Worm (Caenorhabditis elegans) whole organism, early embryonic: Measurements from ENCODE around the gene F38E1.3.
A peak's percentile ranks its signal among the peaks of the same experiment; 100 is the strongest.
"Not testable (repeated sequence)": the region's sequence is repeated elsewhere in the genome, so short reads cannot be mapped to it uniquely, and the experiment has no call there.

ENCODE experiments used
- B0310.2 ChIP-seq: sonication (generic microtip); optimal IDR thresholded peaks from 2 replicates; lab custom pipeline; 2016; ENCODE audit warnings: mild to moderate bottlenecking, missing genetic modification characterization, missing compliant biosample characterization
- F13C5.2 ChIP-seq: sonication (generic microtip); optimal IDR thresholded peaks from 2 replicates; lab custom pipeline; 2017; ENCODE audit warnings: mild to moderate bottlenecking, missing genetic modification characterization, inconsistent platforms, missing compliant biosample characterization
- aly-1 ChIP-seq: sonication (generic microtip); optimal IDR thresholded peaks from 2 replicates; lab custom pipeline; 2016; ENCODE audit warnings: missing genetic modification characterization, missing compliant biosample characterization
- ama-1 ChIP-seq: fragments of 150-350 bp; optimal IDR thresholded peaks from 2 replicates; lab custom pipeline; 2014
- ceh-13 ChIP-seq: fragments of 200-800 bp; sonication (Bioruptor generic); optimal IDR thresholded peaks from 2 replicates; lab custom pipeline; 2018; ENCODE audit warnings: mild to moderate bottlenecking, missing genetic modification characterization, missing compliant biosample characterization
- ceh-36 ChIP-seq: sonication (generic microtip); optimal IDR thresholded peaks from 2 replicates; lab custom pipeline; 2016; ENCODE audit warnings: missing genetic modification characterization, inconsistent platforms, missing compliant biosample characterization
- ets-7 ChIP-seq: sonication (generic microtip); optimal IDR thresholded peaks from 2 replicates; lab custom pipeline; 2016; ENCODE audit warnings: missing genotype, missing genetic modification characterization, missing compliant biosample characterization
- flt-1 ChIP-seq: fragments of 200-800 bp; sonication (Bioruptor generic); IDR thresholded peaks from 2 replicates; pipeline ENCODE4 v1.3.6; 2022; ENCODE audit warnings: missing genetic modification characterization, missing compliant biosample characterization
- hmbx-1 ChIP-seq: sonication (generic microtip); optimal IDR thresholded peaks from 2 replicates; lab custom pipeline; 2016; ENCODE audit warnings: mild to moderate bottlenecking, missing genetic modification characterization, missing compliant biosample characterization
- hmg-4 ChIP-seq: fragments of 200-800 bp; sonication (Bioruptor generic); optimal IDR thresholded peaks from 2 replicates; lab custom pipeline; 2018; ENCODE audit warnings: mild to moderate bottlenecking, missing genetic modification characterization, missing compliant biosample characterization
- hnd-1 ChIP-seq: sonication (generic microtip); optimal IDR thresholded peaks from 2 replicates; lab custom pipeline; 2016; ENCODE audit warnings: missing genetic modification characterization, missing compliant biosample characterization
- pes-1 ChIP-seq: fragments of 200-800 bp; sonication (Bioruptor generic); IDR thresholded peaks from 2 replicates; pipeline ENCODE4 v1.3.6; 2022; ENCODE audit warnings: missing genetic modification reagents, missing genetic modification characterization, missing compliant biosample characterization
- scrt-1 ChIP-seq: fragments of 200-800 bp; sonication (Bioruptor generic); IDR thresholded peaks from 2 replicates; pipeline ENCODE4 v1.3.6; 2022; ENCODE audit warnings: missing genetic modification characterization, missing compliant biosample characterization
- sea-1 ChIP-seq: fragments of 200-800 bp; sonication (Bioruptor generic); conservative IDR thresholded peaks from 2 replicates; pipeline ENCODE4 v1.3.6; 2022; ENCODE audit warnings: missing genetic modification characterization, missing compliant biosample characterization
- tbx-11 ChIP-seq: fragments of 200-800 bp; sonication (Bioruptor generic); IDR thresholded peaks from 2 replicates; pipeline ENCODE4 v1.3.6; 2022; ENCODE audit warnings: missing genetic modification characterization, missing compliant biosample characterization
- tbx-37 ChIP-seq: fragments of 200-800 bp; sonication (Bioruptor generic); conservative IDR thresholded peaks from 2 replicates; pipeline ENCODE4 v1.3.6; 2022; ENCODE audit warnings: missing genetic modification reagents, missing genetic modification characterization, missing compliant biosample characterization
- tra-4 ChIP-seq: sonication (generic microtip); optimal IDR thresholded peaks from 2 replicates; lab custom pipeline; 2017; ENCODE audit warnings: missing genetic modification characterization, missing compliant biosample characterization

F38E1.3 gene

ce11 chrV:8375849-8376248 is at the start of gene F38E1.3:
Gene F38E1.3, plus strand, starts transcription at chrV:8376149.
- TF ChIP-seq ceh-13: no peak
- TF ChIP-seq F13C5.2: no peak
- no peak for TF ChIP-seq flt-1 (GFP tag; lab: Robert Waterston, UW)
- no peak for TF ChIP-seq hmg-4
- TF ChIP-seq pes-1 (GFP tag; lab: Robert Waterston, UW): no peak
- no peak for TF ChIP-seq B0310.2 (tag; lab: Kevin White, UChicago)
- no peak for TF ChIP-seq tbx-11 (GFP tag; lab: Robert Waterston, UW)
- TF ChIP-seq sea-1 (GFP tag; lab: Robert Waterston, UW): no peak

- TF ChIP-seq tra-4: no peak
- no peak for TF ChIP-seq tbx-37
- no peak for TF ChIP-seq hmg-4
- TF ChIP-seq hmbx-1: no peak
- no peak for TF ChIP-seq sea-1 (GFP tag; lab: Robert Waterston, UW)
- no peak for TF ChIP-seq ets-7 (tag; lab: Kevin White, UChicago)
Measured at ce11 chrV:8327080-8327479, 48.9 kb upstream of the F38E1.3 start.

- TF ChIP-seq scrt-1 (GFP tag; lab: Robert Waterston, UW): 0 out of 2 replicates have a peak, but pooled peaks have one; percentile 47
Measured at ce11 chrV:8329390-8329789, 46.6 kb upstream of the F38E1.3 start.

- TF ChIP-seq ets-7 (tag; lab: Kevin White, UChicago): no peak
- no peak for TF ChIP-seq sea-1 (GFP tag; lab: Robert Waterston, UW)
- TF ChIP-seq scrt-1 (GFP tag; lab: Robert Waterston, UW): no peak
- TF ChIP-seq tra-4: no peak
Measured at ce11 chrV:8334360-8334759, 41.6 kb upstream of the F38E1.3 start, which contains the start of gene tmd-2. Gene tmd-2, plus strand, starts transcription at chrV:8334660.

ce11 chrV:8335620-8336019 is 40.3 kb upstream of the F38E1.3 start:
- TF ChIP-seq scrt-1 (GFP tag; lab: Robert Waterston, UW) (no peak), ceh-36 (no peak), tbx-11 (GFP tag; lab: Robert Waterston, UW) (no peak), sea-1 (GFP tag; lab: Robert Waterston, UW) (no peak), F13C5.2 (no peak), flt-1 (GFP tag; lab: Robert Waterston, UW) (no peak), ets-7 (tag; lab: Kevin White, UChicago) (no peak), tra-4 (no peak), hnd-1 (tag; lab: Kevin White, UChicago) (no peak), aly-1 (no peak), pes-1 (GFP tag; lab: Robert Waterston, UW) (no peak), ama-1 (lab: Kevin White, UChicago) (no peak)

- TF ChIP-seq hnd-1 (tag; lab: Kevin White, UChicago); flt-1 (GFP tag; lab: Robert Waterston, UW); pes-1 (GFP tag; lab: Robert Waterston, UW): not testable (repeated sequence)
Measured at ce11 chrV:8340924-8341323, 35.0 kb upstream of the F38E1.3 start, which contains the start of gene C08D8.7. Gene C08D8.7, plus strand, starts transcription at chrV:8341224.

- TF ChIP-seq tbx-37: no peak
Measured at ce11 chrV:8342416-8342815, 33.5 kb upstream of the F38E1.3 start.

- TF ChIP-seq scrt-1 (GFP tag; lab: Robert Waterston, UW): no peak
- TF ChIP-seq hnd-1 (tag; lab: Kevin White, UChicago): no peak
- no peak for TF ChIP-seq hmg-4
- TF ChIP-seq tra-4: no peak
- no peak for TF ChIP-seq ceh-36
- TF ChIP-seq B0310.2 (tag; lab: Kevin White, UChicago): no peak
- no peak for TF ChIP-seq sea-1 (GFP tag; lab: Robert Waterston, UW)
- no peak for TF ChIP-seq F13C5.2
- TF ChIP-seq ceh-13: no peak
- TF ChIP-seq tbx-37: no peak
- TF ChIP-seq pes-1 (GFP tag; lab: Robert Waterston, UW): no peak
Measured at ce11 chrV:8345436-8345835, 30.5 kb upstream of the F38E1.3 start, which contains the start of gene C08D8.1. Gene C08D8.1, plus strand, starts transcription at chrV:8345759.

ce11 chrV:8348959-8349389 is 27.0 kb upstream of the F38E1.3 start:
- TF ChIP-seq F13C5.2 (peak; percentile 72), aly-1 (no peak), ama-1 (lab: Kevin White, UChicago) (peak; percentile 46)

- TF ChIP-seq scrt-1 (GFP tag; lab: Robert Waterston, UW): no peak
- TF ChIP-seq ceh-36: no peak
Measured at ce11 chrV:8349950-8350349, 26.0 kb upstream of the F38E1.3 start.
